Fruit fly (Drosophila melanogaster) whole organism, embryonic: Measurements from ENCODE around the gene LSm3.

Experiments
- Bdp1 ChIP-seq: fragments of 200-800 bp; sonication (Bioruptor generic); optimal IDR thresholded peaks from 3 replicates; lab custom pipeline; 2016; ENCODE audit warnings: missing biosample characterization, missing genetic modification characterization
- CG11093 ChIP-seq: fragments of 200-800 bp; sonication (Bioruptor generic); IDR thresholded peaks from 3 replicates; pipeline ENCODE4 v1.3.6; 2022; ENCODE audit warnings: missing biosample characterization, missing genetic modification characterization
- CG13287 ChIP-seq: fragments of 200-800 bp; sonication (Bioruptor generic); IDR thresholded peaks from 2 replicates; pipeline ENCODE4 v1.3.6; 2022; ENCODE audit warnings: missing biosample characterization, missing genetic modification characterization; ENCODE audit not compliant: partially characterized antibody
- CG13624 ChIP-seq: fragments of 200-800 bp; sonication (Bioruptor generic); optimal IDR thresholded peaks from 2 replicates; lab custom pipeline; 2016; ENCODE audit warnings: missing biosample characterization, missing genetic modification characterization
- CG14667 ChIP-seq: fragments of 200-800 bp; sonication (Bioruptor generic); IDR thresholded peaks from 2 replicates; pipeline ENCODE4 v1.3.6; 2022; ENCODE audit warnings: missing biosample characterization, missing genetic modification characterization
- CG14965 ChIP-seq: fragments of 200-800 bp; sonication (Bioruptor generic); optimal IDR thresholded peaks from 2 replicates; lab custom pipeline; 2016; ENCODE audit warnings: missing biosample characterization, missing genetic modification characterization, borderline replicate concordance
- CG15011 ChIP-seq: fragments of 200-800 bp; sonication (Bioruptor generic); optimal IDR thresholded peaks from 3 replicates; lab custom pipeline; 2018; ENCODE audit warnings: missing biosample characterization, mild to moderate bottlenecking, missing genetic modification characterization
- CG15073 ChIP-seq: fragments of 200-800 bp; sonication (Bioruptor generic); optimal IDR thresholded peaks from 2 replicates; lab custom pipeline; 2016; ENCODE audit warnings: missing biosample characterization, missing genetic modification characterization
- CG16779 ChIP-seq: fragments of 200-800 bp; sonication (Bioruptor generic); IDR thresholded peaks from 2 replicates; pipeline ENCODE4 v1.3.6; 2022; ENCODE audit warnings: missing biosample characterization, missing genetic modification characterization
- CG17359 ChIP-seq: fragments of 200-800 bp; sonication (Bioruptor generic); optimal IDR thresholded peaks from 3 replicates; lab custom pipeline; 2018; ENCODE audit warnings: missing biosample characterization, mild to moderate bottlenecking, missing genetic modification characterization, moderate library complexity
- CG17361 ChIP-seq: fragments of 200-800 bp; sonication (Bioruptor generic); IDR thresholded peaks from 3 replicates; pipeline ENCODE4 v1.3.6; 2022; ENCODE audit warnings: missing biosample characterization, missing genetic modification characterization
- CG18764 ChIP-seq: fragments of 200-800 bp; sonication (Bioruptor generic); optimal IDR thresholded peaks from 3 replicates; lab custom pipeline; 2016; ENCODE audit warnings: missing biosample characterization, missing genetic modification characterization
- CG34422 ChIP-seq: fragments of 200-800 bp; sonication (Bioruptor generic); IDR thresholded peaks from 3 replicates; pipeline ENCODE4 v1.3.6; 2022; ENCODE audit warnings: missing biosample characterization, missing genetic modification characterization
- CG43689 ChIP-seq: fragments of 200-800 bp; sonication (Bioruptor generic); IDR thresholded peaks from 2 replicates; pipeline ENCODE4 v1.3.6; 2022; ENCODE audit warnings: missing biosample characterization, missing genetic modification characterization
- CG6813 ChIP-seq: fragments of 200-800 bp; sonication (Bioruptor generic); optimal IDR thresholded peaks from 2 replicates; lab custom pipeline; 2017; ENCODE audit warnings: missing biosample characterization, missing genetic modification characterization, mild to moderate bottlenecking, moderate library complexity, missing genetic modification reagents
- CG8478 ChIP-seq: fragments of >200 bp; optimal IDR thresholded peaks from 2 replicates; lab custom pipeline; 2018
- CG9727 ChIP-seq: fragments of 200-800 bp; sonication (Bioruptor generic); optimal IDR thresholded peaks from 3 replicates; lab custom pipeline; 2017; ENCODE audit warnings: missing biosample characterization, mild to moderate bottlenecking, missing genetic modification characterization
- CkIIα-i1 ChIP-seq: fragments of 200-800 bp; sonication (Bioruptor generic); IDR thresholded peaks from 2 replicates; pipeline ENCODE4 v1.3.6; 2022; ENCODE audit warnings: missing biosample characterization, missing genetic modification characterization
- Dp ChIP-seq: fragments of 200-800 bp; sonication (Bioruptor generic); optimal IDR thresholded peaks from 2 replicates; lab custom pipeline; 2018; ENCODE audit warnings: missing biosample characterization, mild to moderate bottlenecking, missing genetic modification characterization, moderate library complexity
- ERR ChIP-seq: fragments of 200-800 bp; sonication (Bioruptor generic); optimal IDR thresholded peaks from 2 replicates; lab custom pipeline; 2016; ENCODE audit warnings: missing biosample characterization, missing genetic modification characterization
- Gsc ChIP-seq: fragments of 200-800 bp; sonication (Bioruptor generic); IDR thresholded peaks from 2 replicates; pipeline ENCODE4 v1.3.6; 2022; ENCODE audit warnings: missing biosample characterization, missing genetic modification characterization
- H2.0 ChIP-seq: fragments of 200-800 bp; sonication (Bioruptor generic); IDR thresholded peaks from 2 replicates; pipeline ENCODE4 v1.3.6; 2022; ENCODE audit warnings: missing biosample characterization, missing genetic modification characterization
- HLH4C ChIP-seq: fragments of 200-800 bp; sonication (Bioruptor generic); IDR thresholded peaks from 3 replicates; pipeline ENCODE4 v1.3.6; 2022; ENCODE audit warnings: missing biosample characterization, missing genetic modification characterization; ENCODE audit not compliant: partially characterized antibody
- Hr51 ChIP-seq, 2 experiments: fragments of 200-800 bp; sonication (Bioruptor generic); optimal IDR thresholded peaks; 2 replicates in 1 of 2; 3 replicates in 1 of 2; lab custom pipeline; 2016 to 2018; ENCODE audit warnings: missing biosample characterization in 2 of 2, missing genetic modification characterization in 2 of 2, mild to moderate bottlenecking in 1 of 2, moderate library complexity in 1 of 2
- Hsf ChIP-seq: fragments of 200-800 bp; sonication (Bioruptor generic); optimal IDR thresholded peaks from 3 replicates; lab custom pipeline; 2016; ENCODE audit warnings: missing biosample characterization, missing genetic modification characterization
- NK7.1 ChIP-seq: fragments of 200-800 bp; sonication (Bioruptor generic); optimal IDR thresholded peaks from 3 replicates; lab custom pipeline; 2016; ENCODE audit warnings: missing biosample characterization, missing genetic modification characterization
- NfI ChIP-seq: fragments of 200-800 bp; sonication (Bioruptor generic); optimal IDR thresholded peaks from 3 replicates; lab custom pipeline; 2018; ENCODE audit warnings: missing biosample characterization, mild to moderate bottlenecking, missing genetic modification characterization, moderate library complexity
- Rfx ChIP-seq: fragments of 200-800 bp; sonication (Bioruptor generic); IDR thresholded peaks from 2 replicates; pipeline ENCODE4 v1.3.6; 2022; ENCODE audit warnings: missing biosample characterization, missing genetic modification characterization
- Six4 ChIP-seq: fragments of 200-800 bp; sonication (Bioruptor generic); optimal IDR thresholded peaks from 2 replicates; lab custom pipeline; 2016; ENCODE audit warnings: missing biosample characterization, missing genetic modification characterization
- Sry-β ChIP-seq: fragments of 200-800 bp; sonication (Bioruptor generic); optimal IDR thresholded peaks from 2 replicates; lab custom pipeline; 2018; ENCODE audit warnings: missing biosample characterization, mild to moderate bottlenecking, missing genetic modification characterization, moderate library complexity
- YL-1 ChIP-seq: fragments of 200-800 bp; sonication (Bioruptor generic); optimal IDR thresholded peaks from 3 replicates; lab custom pipeline; 2017; ENCODE audit warnings: missing biosample characterization, mild to moderate bottlenecking, missing genetic modification characterization
- ac ChIP-seq: fragments of 200-800 bp; sonication (Bioruptor generic); optimal IDR thresholded peaks from 3 replicates; lab custom pipeline; 2017; ENCODE audit warnings: missing biosample characterization, mild to moderate bottlenecking, missing genetic modification characterization
- ara ChIP-seq: fragments of 200-800 bp; sonication (Bioruptor generic); IDR thresholded peaks from 2 replicates; pipeline ENCODE4 v1.3.6; 2022; ENCODE audit warnings: missing biosample characterization, missing genetic modification characterization
- ash1 ChIP-seq: fragments of 200-800 bp; sonication (Bioruptor generic); optimal IDR thresholded peaks from 2 replicates; lab custom pipeline; 2018; ENCODE audit warnings: missing biosample characterization, mild to moderate bottlenecking, missing genetic modification characterization
- bigmax ChIP-seq: fragments of 200-800 bp; sonication (Bioruptor generic); optimal IDR thresholded peaks from 2 replicates; lab custom pipeline; 2018; ENCODE audit warnings: missing biosample characterization, mild to moderate bottlenecking, missing genetic modification characterization
- btn ChIP-seq: fragments of 200-800 bp; sonication (Bioruptor generic); optimal IDR thresholded peaks from 2 replicates; lab custom pipeline; 2016; ENCODE audit warnings: missing biosample characterization, missing genetic modification characterization
- chinmo ChIP-seq: fragments of 200-800 bp; sonication (Bioruptor generic); IDR thresholded peaks from 4 replicates; pipeline ENCODE4 v1.3.6; 2022; ENCODE audit warnings: missing biosample characterization, missing genetic modification characterization; ENCODE audit not compliant: partially characterized antibody
- chn ChIP-seq: fragments of 200-800 bp; sonication (Bioruptor generic); optimal IDR thresholded peaks from 2 replicates; lab custom pipeline; 2016; ENCODE audit warnings: missing biosample characterization, missing genetic modification characterization
- fru ChIP-seq: fragments of >200 bp; optimal IDR thresholded peaks from 2 replicates; lab custom pipeline; 2017
- gem ChIP-seq: fragments of 200-800 bp; sonication (Bioruptor generic); optimal IDR thresholded peaks from 2 replicates; lab custom pipeline; 2019; ENCODE audit warnings: missing biosample characterization, mild to moderate bottlenecking, missing genetic modification characterization, moderate library complexity
- gfzf ChIP-seq: fragments of 200-800 bp; sonication (Bioruptor generic); optimal IDR thresholded peaks from 2 replicates; lab custom pipeline; 2016; ENCODE audit warnings: missing biosample characterization, mild to moderate bottlenecking, missing genetic modification characterization, moderate library complexity
- grn ChIP-seq: fragments of 200-800 bp; sonication (Bioruptor generic); optimal IDR thresholded peaks from 3 replicates; lab custom pipeline; 2017; ENCODE audit warnings: missing biosample characterization, missing genetic modification characterization
- hb ChIP-seq: fragments of 200-800 bp; sonication (Bioruptor generic); IDR thresholded peaks from 3 replicates; pipeline ENCODE4 v1.3.6; 2022; ENCODE audit warnings: missing biosample characterization, missing genetic modification characterization; ENCODE audit not compliant: partially characterized antibody
- nom ChIP-seq: fragments of 200-800 bp; sonication (Bioruptor generic); optimal IDR thresholded peaks from 2 replicates; lab custom pipeline; 2017; ENCODE audit warnings: missing biosample characterization, missing genetic modification characterization, mild to moderate bottlenecking, moderate library complexity, missing genetic modification reagents
- sens-2 ChIP-seq: fragments of 200-800 bp; sonication (Bioruptor generic); IDR thresholded peaks from 2 replicates; pipeline ENCODE4 v1.3.6; 2022; ENCODE audit warnings: missing biosample characterization, missing genetic modification characterization
- so ChIP-seq: fragments of 200-800 bp; sonication (Bioruptor generic); IDR thresholded peaks from 3 replicates; pipeline ENCODE4 v1.3.6; 2022; ENCODE audit warnings: missing biosample characterization, missing genetic modification characterization
- stwl ChIP-seq: fragments of 200-800 bp; sonication (Bioruptor generic); optimal IDR thresholded peaks from 3 replicates; lab custom pipeline; 2018; ENCODE audit warnings: missing biosample characterization, mild to moderate bottlenecking, missing genetic modification characterization, moderate library complexity
- tap ChIP-seq: fragments of 200-800 bp; optimal IDR thresholded peaks from 3 replicates; lab custom pipeline; 2019; ENCODE audit warnings: missing biosample characterization, mild to moderate bottlenecking, missing genetic modification characterization, moderate library complexity
- tll ChIP-seq, 2 experiments: fragments of 200-800 bp in 1 of 2; fragments of >200 bp in 1 of 2; sonication (Bioruptor generic) in 1 of 2; optimal IDR thresholded peaks; 2 replicates each; lab custom pipeline; 2017 to 2019; ENCODE audit warnings: missing biosample characterization in 2 of 2, missing genetic modification characterization in 2 of 2, mild to moderate bottlenecking in 1 of 2, moderate library complexity in 1 of 2
- tup ChIP-seq: fragments of 200-800 bp; sonication (Bioruptor generic); optimal IDR thresholded peaks from 2 replicates; lab custom pipeline; 2016; ENCODE audit warnings: missing biosample characterization, mild to moderate bottlenecking, missing genetic modification characterization, moderate library complexity
- vfl ChIP-seq: fragments of 200-800 bp; sonication (Bioruptor generic); optimal IDR thresholded peaks from 2 replicates; lab custom pipeline; 2016; ENCODE audit warnings: missing biosample characterization, missing genetic modification characterization
- wor ChIP-seq: fragments of 200-800 bp; sonication (Bioruptor generic); IDR thresholded peaks from 2 replicates; pipeline ENCODE4 v1.3.6; 2022; ENCODE audit warnings: missing biosample characterization, missing genetic modification characterization

LSm3 gene

DNA sequence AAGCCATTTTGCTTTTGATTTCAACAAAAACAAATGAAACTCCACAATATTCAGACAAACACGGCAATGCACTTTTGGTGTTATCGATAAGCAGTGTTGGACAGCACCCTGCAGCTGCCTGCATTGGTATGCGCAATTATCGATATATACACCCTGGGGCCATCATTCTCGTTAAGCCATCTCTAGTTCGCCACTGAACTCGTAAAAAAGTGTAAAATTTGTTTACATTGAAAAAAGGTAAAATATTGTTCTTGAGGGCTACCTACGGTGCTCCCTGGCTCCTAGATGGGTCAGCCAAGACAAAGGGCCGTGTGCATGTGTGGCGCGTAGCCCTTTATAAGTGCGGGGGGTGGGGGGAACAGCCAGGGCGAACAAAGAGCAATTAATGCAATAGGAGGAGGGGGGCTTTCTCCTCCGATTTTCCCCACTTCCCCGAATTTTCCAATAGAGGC is 9.6 kb upstream of the LSm3 start, which contains the start of the genes CG13603 and CG5902 (continued):
- TF ChIP-seq CG18764 (GFP tag; lab: Kevin White, UChicago) (peak; percentile 4), ash1 (GFP tag; lab: Kevin White, UChicago) (no peak), CG14667 (GFP tag; lab: Robert Waterston, UW) (no peak), Gsc (GFP tag; lab: Robert Waterston, UW) (no peak), tap (no peak), CG8478 (lab: Kevin White, UChicago) (no peak), chn (GFP tag; lab: Kevin White, UChicago) (peak; percentile 56), YL-1 (peak; percentile 97), gfzf (GFP tag; lab: Kevin White, UChicago) (peak; percentile 24), CG13624 (peak; percentile 86), H2.0 (peak; percentile 11; the same call in 1 of the 2 replicates), fru (no peak), Six4 (GFP tag; lab: Kevin White, UChicago) (no peak), vfl (GFP tag; lab: Kevin White, UChicago) (peak; percentile 52), ac (GFP tag; lab: Kevin White, UChicago) (no peak), wor (GFP tag; lab: Robert Waterston, UW) (no peak), NfI (GFP tag; lab: Kevin White, UChicago) (no peak), CkIIα-i1 (GFP tag; lab: Robert Waterston, UW) (no peak), btn (GFP tag; lab: Kevin White, UChicago) (no peak), CG15073 (no peak), bigmax (no peak), chinmo (peak; percentile 98), Hsf (GFP tag; lab: Kevin White, UChicago) (peak; percentile 59), stwl (peak; percentile 91), NK7.1 (GFP tag; lab: Kevin White, UChicago) (no peak), Hr51 (GFP tag; optimal IDR thresholded peaks at IDR 0.05; lab: Kevin White, UChicago) (peak in 1 of 2 experiments; percentile 50), grn (no peak), Sry-β (GFP tag; lab: Kevin White, UChicago) (no peak), Dp (GFP tag; lab: Kevin White, UChicago) (peak; percentile 24), hb (GFP tag; lab: Robert Waterston, UW) (peak; percentile 77), Rfx (peak; percentile 81), CG11093 (GFP tag; lab: Robert Waterston, UW) (no peak), HLH4C (peak; percentile 82), so (GFP tag; lab: Robert Waterston, UW) (no peak), CG13287 (peak; percentile 85), ERR (GFP tag; lab: Kevin White, UChicago) (peak; percentile 78), Bdp1 (GFP tag; lab: Kevin White, UChicago) (no peak), nom (GFP tag; lab: Kevin White, UChicago) (peak; percentile 89), sens-2 (GFP tag; lab: Robert Waterston, UW) (no peak), tup (GFP tag; lab: Kevin White, UChicago) (no peak), tll (GFP tag; optimal IDR thresholded peaks at IDR 0.05; lab: Kevin White, UChicago) (no peak), CG34422 (peak; percentile 61), CG43689 (GFP tag; lab: Robert Waterston, UW) (no peak), CG14965 (GFP tag; lab: Kevin White, UChicago) (no peak), CG15011 (GFP tag; lab: Kevin White, UChicago) (no peak), CG16779 (GFP tag; lab: Robert Waterston, UW) (no peak), CG6813 (no peak), CG9727 (GFP tag; lab: Kevin White, UChicago) (peak; percentile 34), gem (no peak), ara (GFP tag; lab: Robert Waterston, UW) (no peak), CG17361 (GFP tag; lab: Robert Waterston, UW) (no peak), CG17359 (tag; lab: Kevin White, UChicago) (peak; percentile 36)
